Fruit fly (Drosophila melanogaster) whole organism, wandering third instar larva: Measurements from ENCODE around the gene Ndae1.

Experiments
- Abd-B ChIP-seq: fragments of >200 bp; optimal IDR thresholded peaks from 2 replicates; lab custom pipeline; 2017; ENCODE audit warnings: missing biosample characterization, missing genetic modification characterization
- CG32264 ChIP-seq: fragments of 200-800 bp; sonication (Bioruptor generic); optimal IDR thresholded peaks from 2 replicates; lab custom pipeline; 2016; ENCODE audit warnings: missing biosample characterization, missing genetic modification characterization
- CG9705 ChIP-seq: fragments of 200-800 bp; sonication (Bioruptor generic); optimal IDR thresholded peaks from 2 replicates; lab custom pipeline; 2018; ENCODE audit warnings: missing biosample characterization, mild to moderate bottlenecking, missing genetic modification characterization
- CrebA ChIP-seq: fragments of 200-800 bp; sonication (Bioruptor generic); optimal IDR thresholded peaks from 2 replicates; lab custom pipeline; 2016; ENCODE audit warnings: missing biosample characterization, mild to moderate bottlenecking, missing genetic modification characterization, borderline replicate concordance
- Dif ChIP-seq: fragments of 200-275, 200-300 bp; sonication (Bioruptor generic); optimal IDR thresholded peaks from 2 replicates; lab custom pipeline; 2018; ENCODE audit warnings: missing biosample characterization, missing genetic modification characterization; ENCODE audit not compliant: partially characterized antibody
- GATAd ChIP-seq: sonication (Bioruptor generic); optimal IDR thresholded peaks from 2 replicates; lab custom pipeline; 2016; ENCODE audit warnings: missing biosample characterization, missing genetic modification characterization
- HLH106 ChIP-seq: fragments of 200-800 bp; optimal IDR thresholded peaks from 3 replicates; lab custom pipeline; 2019; ENCODE audit warnings: missing biosample characterization, mild to moderate bottlenecking, missing genetic modification characterization, moderate library complexity
- Hnf4 ChIP-seq: fragments of 200-800 bp; sonication (Bioruptor generic); optimal IDR thresholded peaks from 2 replicates; lab custom pipeline; 2016; ENCODE audit warnings: missing biosample characterization, mild to moderate bottlenecking, missing genetic modification characterization
- Hr78 ChIP-seq: fragments of >200 bp; optimal IDR thresholded peaks from 2 replicates; lab custom pipeline; 2017; ENCODE audit warnings: missing biosample characterization, missing genetic modification characterization
- Hr83 ChIP-seq: fragments of 200-300 bp; sonication (Bioruptor generic); optimal IDR thresholded peaks from 2 replicates; lab custom pipeline; 2016; ENCODE audit warnings: missing biosample characterization, mild to moderate bottlenecking, missing genetic modification characterization, moderate library complexity; ENCODE audit not compliant: poor library complexity, severe bottlenecking
- Jra ChIP-seq: sonication (Bioruptor generic); optimal IDR thresholded peaks from 2 replicates; lab custom pipeline; 2016; ENCODE audit warnings: missing biosample characterization, missing genetic modification characterization
- Mio ChIP-seq: sonication (Bioruptor generic); optimal IDR thresholded peaks from 2 replicates; lab custom pipeline; 2016; ENCODE audit warnings: missing biosample characterization, missing genetic modification characterization
- Myc ChIP-seq: fragments of >200 bp; optimal IDR thresholded peaks from 2 replicates; lab custom pipeline; 2017
- N ChIP-seq: fragments of >200 bp; optimal IDR thresholded peaks from 2 replicates; lab custom pipeline; 2018; ENCODE audit warnings: missing biosample characterization, missing external identifiers, missing genetic modification characterization
- OdsH ChIP-seq: fragments of 200-800 bp; sonication (Bioruptor generic); optimal IDR thresholded peaks from 2 replicates; lab custom pipeline; 2016; ENCODE audit warnings: missing biosample characterization, mild to moderate bottlenecking, missing genetic modification characterization
- Rel ChIP-seq, 2 experiments: fragments of 200-800 bp; sonication (Bioruptor generic) in 1 of 2; optimal IDR thresholded peaks; 2 replicates in 1 of 2; 3 replicates in 1 of 2; lab custom pipeline; 2016 to 2019; ENCODE audit warnings: mild to moderate bottlenecking in 2 of 2, missing biosample characterization in 2 of 2, missing genetic modification characterization in 2 of 2, moderate library complexity in 1 of 2
- Vsx2 ChIP-seq: fragments of 200-300, 225-300 bp; sonication (Bioruptor generic); optimal IDR thresholded peaks from 2 replicates; lab custom pipeline; 2018; ENCODE audit warnings: missing biosample characterization, missing genetic modification characterization; ENCODE audit not compliant: partially characterized antibody
- brk ChIP-seq: fragments of 200-800 bp; sonication (Bioruptor generic); optimal IDR thresholded peaks from 2 replicates; lab custom pipeline; 2016; ENCODE audit warnings: missing biosample characterization, mild to moderate bottlenecking, missing genetic modification characterization
- dl ChIP-seq, 2 experiments: fragments of 175-275, 200-275 bp in 1 of 2; fragments of 200-275 bp in 1 of 2; sonication (Bioruptor generic); optimal IDR thresholded peaks; lab custom pipeline; 2018; ENCODE audit warnings: mild to moderate bottlenecking in 2 of 2, missing biosample characterization in 2 of 2, missing genetic modification characterization in 2 of 2, moderate library complexity in 2 of 2; ENCODE audit not compliant: partially characterized antibody in 2 of 2, insufficient read depth in 1 of 2
- dmrt93B ChIP-seq: fragments of 200-800 bp; sonication (Bioruptor generic); optimal IDR thresholded peaks from 2 replicates; lab custom pipeline; 2018; ENCODE audit warnings: missing biosample characterization, mild to moderate bottlenecking, missing genetic modification characterization
- dsf ChIP-seq: sonication (Bioruptor generic); optimal IDR thresholded peaks from 2 replicates; lab custom pipeline; 2016; ENCODE audit warnings: missing biosample characterization, missing genetic modification characterization, borderline replicate concordance
- ey ChIP-seq: fragments of 200-800 bp; sonication (Bioruptor generic); optimal IDR thresholded peaks from 2 replicates; lab custom pipeline; 2016; ENCODE audit warnings: missing biosample characterization, missing genetic modification characterization
- foxo ChIP-seq, 2 experiments: fragments of 200-800 bp; sonication (Bioruptor generic); optimal IDR thresholded peaks; 2 replicates in 1 of 2; 3 replicates in 1 of 2; lab custom pipeline; 2016 to 2017; ENCODE audit warnings: missing biosample characterization in 2 of 2, missing genetic modification characterization in 2 of 2
- fru ChIP-seq: fragments of 200-800 bp; sonication (Bioruptor generic); optimal IDR thresholded peaks from 3 replicates; lab custom pipeline; 2016; ENCODE audit warnings: missing biosample characterization, mild to moderate bottlenecking, missing genetic modification characterization
- h ChIP-seq: fragments of 200-800 bp; sonication (Bioruptor generic); optimal IDR thresholded peaks from 3 replicates; lab custom pipeline; 2016; ENCODE audit warnings: missing biosample characterization, mild to moderate bottlenecking, missing genetic modification characterization
- jim ChIP-seq: fragments of 175-275, 200-325 bp; sonication (Bioruptor generic); optimal IDR thresholded peaks from 2 replicates; lab custom pipeline; 2016; ENCODE audit warnings: missing biosample characterization, mild to moderate bottlenecking, missing genetic modification characterization
- lola ChIP-seq: fragments of >200 bp; optimal IDR thresholded peaks from 2 replicates; lab custom pipeline; 2017; ENCODE audit warnings: missing biosample characterization, missing genetic modification characterization
- pan ChIP-seq: fragments of >200 bp; optimal IDR thresholded peaks from 2 replicates; lab custom pipeline; 2017
- psq ChIP-seq: fragments of 200-800 bp; sonication (Bioruptor generic); optimal IDR thresholded peaks from 3 replicates; lab custom pipeline; 2017; ENCODE audit warnings: missing biosample characterization, mild to moderate bottlenecking, missing genetic modification characterization, moderate library complexity
- rgr ChIP-seq: fragments of 200-800 bp; sonication (Bioruptor generic); optimal IDR thresholded peaks from 3 replicates; lab custom pipeline; 2016; ENCODE audit warnings: missing biosample characterization, mild to moderate bottlenecking, missing genetic modification characterization
- sage ChIP-seq: fragments of 200-800 bp; sonication (Bioruptor generic); optimal IDR thresholded peaks from 2 replicates; lab custom pipeline; 2016; ENCODE audit warnings: missing biosample characterization, mild to moderate bottlenecking, missing genetic modification characterization
- sv ChIP-seq: fragments of 200-800 bp; sonication (Bioruptor generic); optimal IDR thresholded peaks from 3 replicates; lab custom pipeline; 2016; ENCODE audit warnings: missing biosample characterization, missing genetic modification characterization
- tai ChIP-seq: sonication (Bioruptor generic); optimal IDR thresholded peaks from 2 replicates; lab custom pipeline; 2016; ENCODE audit warnings: missing biosample characterization, missing genetic modification characterization
- usp ChIP-seq: fragments of >200 bp; optimal IDR thresholded peaks from 2 replicates; lab custom pipeline; 2017; ENCODE audit warnings: missing biosample characterization, missing genetic modification characterization
- woc ChIP-seq: sonication (Bioruptor generic); optimal IDR thresholded peaks from 2 replicates; lab custom pipeline; 2016; ENCODE audit warnings: missing biosample characterization, mild to moderate bottlenecking, missing genetic modification characterization

The Ndae1 gene

DNA sequence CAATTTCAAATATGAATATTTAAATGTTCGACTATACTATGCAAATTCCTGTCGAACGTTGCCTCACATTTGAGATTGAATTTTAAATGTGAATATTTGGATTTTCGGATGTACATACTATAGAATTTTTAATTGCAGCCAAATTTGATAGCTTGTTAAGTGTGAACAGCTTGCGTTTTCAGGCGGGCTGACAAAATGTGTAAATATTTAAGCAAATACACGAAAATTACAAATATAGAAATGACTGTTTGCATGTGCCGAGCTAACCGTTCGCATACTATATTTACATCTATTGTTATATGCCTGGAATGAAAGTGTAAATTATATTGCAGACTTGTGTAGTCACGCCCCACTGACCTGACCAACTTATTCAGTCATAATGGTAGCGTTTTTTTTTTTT is 33.5 kb downstream of the Ndae1 start:
- TF ChIP-seq dl (GFP tag; optimal IDR thresholded peaks at IDR 0.05; lab: Kevin White, UChicago; ENCODE audit: insufficient read depth in 1 of 2, partially characterized antibody in 2 of 2): no peak
- no peak for TF ChIP-seq dmrt93B (GFP tag; lab: Kevin White, UChicago)
- TF ChIP-seq Dif: no peak
- no peak for TF ChIP-seq CrebA (GFP tag; lab: Kevin White, UChicago)
- no peak for TF ChIP-seq Hnf4 (GFP tag; lab: Kevin White, UChicago)
- TF ChIP-seq psq: no peak
- TF ChIP-seq sv (GFP tag; lab: Kevin White, UChicago): no peak
- no peak for TF ChIP-seq lola (GFP tag; lab: Kevin White, UChicago)
- no peak for TF ChIP-seq woc (GFP tag; lab: Kevin White, UChicago)
- no peak for TF ChIP-seq Myc
- no peak for TF ChIP-seq Hr78 (GFP tag; lab: Kevin White, UChicago)
- no peak for TF ChIP-seq pan (lab: Kevin White, UChicago)
- TF ChIP-seq usp: no peak

DNA sequence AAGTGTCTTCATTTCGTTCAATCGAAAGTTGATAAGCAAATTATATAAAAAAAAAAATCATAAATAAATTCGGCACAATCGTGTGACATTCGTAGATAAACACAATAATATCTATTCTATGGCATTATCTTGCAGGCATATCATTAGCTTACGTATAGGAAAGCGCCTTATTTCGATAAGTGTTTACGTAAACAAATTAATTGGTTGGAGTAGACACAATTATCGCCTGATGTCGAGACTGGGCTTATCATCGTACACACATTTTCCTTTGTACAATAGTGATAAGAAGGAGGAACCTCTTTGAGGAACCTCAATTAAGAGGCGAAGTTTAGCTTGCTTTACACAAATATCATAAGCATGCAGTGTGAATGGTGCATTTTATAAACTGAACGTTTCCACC is 34.3 kb downstream of the Ndae1 start:
- TF ChIP-seq Hnf4 (GFP tag; lab: Kevin White, UChicago) (no peak), brk (GFP tag; lab: Kevin White, UChicago) (peak; percentile 2), Hr83 (GFP tag; lab: Kevin White, UChicago) (no peak)

DNA sequence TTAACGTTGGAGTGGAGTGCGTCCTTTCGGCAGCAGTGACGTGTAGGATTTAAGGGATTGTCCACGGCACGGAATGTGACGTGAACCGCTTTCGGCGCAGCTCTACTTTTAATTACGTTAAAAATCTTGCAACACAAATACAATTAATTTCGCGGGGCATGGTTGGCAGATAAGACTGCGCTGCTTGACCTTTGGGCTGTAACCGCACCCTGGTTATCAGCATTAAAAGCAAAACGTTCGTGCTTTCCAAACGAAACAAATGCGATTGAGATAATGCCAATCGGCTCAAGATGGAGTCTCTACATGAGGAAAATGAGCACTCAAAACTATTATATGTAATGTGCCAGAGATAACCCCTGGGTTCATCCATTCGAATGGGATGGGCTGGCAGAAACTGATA is 35.6 kb downstream of the Ndae1 start:
- TF ChIP-seq sv (GFP tag; lab: Kevin White, UChicago) (no peak), CG32264 (GFP tag; lab: Kevin White, UChicago) (no peak), brk (GFP tag; lab: Kevin White, UChicago) (no peak), ey (GFP tag; lab: Kevin White, UChicago) (no peak), Rel (GFP tag; optimal IDR thresholded peaks at IDR 0.05; lab: Kevin White, UChicago) (no peak), Rel (tag; optimal IDR thresholded peaks at IDR 0.05; lab: Kevin White, UChicago) (no peak), lola (GFP tag; lab: Kevin White, UChicago) (no peak), OdsH (GFP tag; lab: Kevin White, UChicago) (no peak), pan (lab: Kevin White, UChicago) (no peak), Abd-B (GFP tag; lab: Kevin White, UChicago) (no peak), dmrt93B (GFP tag; lab: Kevin White, UChicago) (no peak), psq (no peak), rgr (GFP tag; lab: Kevin White, UChicago) (no peak), dsf (GFP tag; lab: Kevin White, UChicago) (no peak)

DNA sequence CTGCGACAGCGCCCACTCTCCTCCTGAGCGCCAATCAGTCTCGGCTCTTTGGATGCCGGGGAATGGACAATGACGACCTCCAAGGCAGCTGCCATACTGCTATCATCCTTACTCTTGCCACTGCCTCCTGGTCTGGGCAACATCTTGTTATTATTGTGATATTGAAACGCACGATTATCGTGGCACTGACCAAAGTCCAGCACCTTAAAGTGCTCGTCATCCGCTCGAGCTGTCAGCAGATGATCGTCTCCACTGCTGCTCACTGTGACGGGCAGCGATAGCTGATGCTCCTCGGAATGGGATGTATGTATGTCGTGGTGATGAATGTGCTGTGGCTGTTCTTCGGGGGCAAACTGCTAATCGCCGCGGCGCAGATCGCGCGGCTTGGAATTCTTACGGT is 41.5 kb downstream of the Ndae1 start:
- no peak for TF ChIP-seq psq
- TF ChIP-seq OdsH (GFP tag; lab: Kevin White, UChicago): no peak
- no peak for TF ChIP-seq sv (GFP tag; lab: Kevin White, UChicago)
- no peak for TF ChIP-seq Jra
- no peak for TF ChIP-seq usp
- no peak for TF ChIP-seq GATAd (GFP tag; lab: Kevin White, UChicago)
- no peak for TF ChIP-seq dl (GFP tag; optimal IDR thresholded peaks at IDR 0.05; lab: Kevin White, UChicago; ENCODE audit: insufficient read depth in 1 of 2, partially characterized antibody in 2 of 2)
- no peak for TF ChIP-seq Vsx2 (GFP tag; lab: Kevin White, UChicago)
- no peak for TF ChIP-seq Rel (GFP tag; optimal IDR thresholded peaks at IDR 0.05; lab: Kevin White, UChicago)
- no peak for TF ChIP-seq Rel (tag; optimal IDR thresholded peaks at IDR 0.05; lab: Kevin White, UChicago)
- no peak for TF ChIP-seq N (GFP tag; lab: Kevin White, UChicago)

DNA sequence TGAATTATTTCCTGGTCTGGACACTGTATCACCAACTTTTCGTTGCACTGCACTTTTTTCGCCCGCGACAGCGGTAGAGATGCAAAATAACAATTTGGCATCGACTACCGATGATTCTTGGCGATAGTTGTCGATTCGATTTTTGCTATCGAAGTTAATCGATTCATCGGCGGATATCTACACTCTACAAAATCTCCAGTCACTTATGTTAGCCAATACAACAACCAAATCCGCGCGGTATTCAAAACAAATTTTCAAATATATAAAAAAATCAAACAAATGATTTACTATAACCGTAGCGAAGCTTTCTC is 45.0 kb downstream of the Ndae1 start, which contains the start of gene CG4502:
TSS of gene CG4502 (minus strand) at position 93 of the 311 bp plus-strand sequence.
- TF ChIP-seq Myc (peak; percentile 18), Jra (no peak), sage (no peak), psq (peak; percentile 87), lola (GFP tag; lab: Kevin White, UChicago) (no peak), CG9705 (no peak), Dif (no peak), Hr83 (GFP tag; lab: Kevin White, UChicago) (peak; percentile 86), CrebA (GFP tag; lab: Kevin White, UChicago) (peak; percentile 60), OdsH (GFP tag; lab: Kevin White, UChicago) (no peak), ey (GFP tag; lab: Kevin White, UChicago) (no peak), pan (lab: Kevin White, UChicago) (no peak), tai (GFP tag; lab: Kevin White, UChicago) (peak; percentile 63), GATAd (GFP tag; lab: Kevin White, UChicago) (no peak), woc (GFP tag; lab: Kevin White, UChicago) (no peak), Vsx2 (GFP tag; lab: Kevin White, UChicago) (peak; percentile 41), foxo (GFP tag; optimal IDR thresholded peaks at IDR 0.05; lab: Kevin White, UChicago) (peak in 1 of 2 experiments; percentile 13), rgr (GFP tag; lab: Kevin White, UChicago) (no peak), N (GFP tag; lab: Kevin White, UChicago) (no peak), usp (no peak), CG32264 (GFP tag; lab: Kevin White, UChicago) (no peak), sv (GFP tag; lab: Kevin White, UChicago) (no peak), fru (GFP tag; lab: Kevin White, UChicago) (peak; percentile 12), h (GFP tag; lab: Kevin White, UChicago) (peak; percentile 62), brk (GFP tag; lab: Kevin White, UChicago) (peak; percentile 63), Hr78 (GFP tag; lab: Kevin White, UChicago) (no peak), Mio (no peak), Abd-B (GFP tag; lab: Kevin White, UChicago) (no peak), dsf (GFP tag; lab: Kevin White, UChicago) (no peak), Hnf4 (GFP tag; lab: Kevin White, UChicago) (peak; percentile 61), Rel (GFP tag; optimal IDR thresholded peaks at IDR 0.05; lab: Kevin White, UChicago) (no peak), Rel (tag; optimal IDR thresholded peaks at IDR 0.05; lab: Kevin White, UChicago) (peak; percentile 89), jim (no peak), HLH106 (no peak)
